Fruit fly (Drosophila melanogaster): Measurements from ENCODE around the gene CG32939.
A peak's percentile ranks its signal among the peaks of the same experiment; 100 is the strongest.
"Not testable (repeated sequence)": the region's sequence is repeated elsewhere in the genome, so short reads cannot be mapped to it uniquely, and the experiment has no call there.

CG32939 gene

DNA sequence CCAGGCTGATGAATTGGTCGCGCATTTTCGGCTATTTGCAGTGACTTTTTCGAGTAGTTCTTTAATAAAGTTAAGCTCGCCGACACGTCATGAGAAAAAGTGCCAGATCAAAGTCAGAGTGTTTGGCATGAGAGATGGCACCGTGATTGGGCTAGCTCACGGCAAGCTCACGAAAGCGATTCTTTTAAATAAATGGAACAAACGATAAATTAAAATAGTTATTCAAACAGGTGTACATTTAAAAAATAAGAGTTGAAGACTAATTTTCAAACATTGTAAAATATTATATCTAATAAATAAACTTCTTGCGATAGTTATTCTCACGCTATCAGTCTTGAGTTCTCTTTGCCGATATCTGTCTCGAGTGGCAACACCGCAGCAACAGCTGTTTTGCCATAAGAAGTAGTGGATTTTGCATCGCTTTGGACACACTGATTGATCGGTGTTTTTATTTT, at the start of gene CG32939, which contains the start of the genes Unc-115b and p24-2:
Gene CG32939 (plus strand): TSS at position 405 of the 455 bp plus-strand sequence.
Gene Unc-115b (minus strand): TSS at position 101 of the 455 bp plus-strand sequence.
Gene p24-2 (minus strand): TSS at position 120 of the 455 bp plus-strand sequence.
- not testable (repeated sequence) for TF ChIP-seq noc (tag; optimal IDR thresholded peaks at IDR 0.05)

- TF ChIP-seq noc (tag; optimal IDR thresholded peaks at IDR 0.05): no peak
Observed at dm6 chr3R:9643977-9644376, 48.9 kb upstream of the CG32939 start.

- no peak for TF ChIP-seq noc (tag; optimal IDR thresholded peaks at IDR 0.05)
Observed at dm6 chr3R:9644620-9645019, 48.3 kb upstream of the CG32939 start.

DNA sequence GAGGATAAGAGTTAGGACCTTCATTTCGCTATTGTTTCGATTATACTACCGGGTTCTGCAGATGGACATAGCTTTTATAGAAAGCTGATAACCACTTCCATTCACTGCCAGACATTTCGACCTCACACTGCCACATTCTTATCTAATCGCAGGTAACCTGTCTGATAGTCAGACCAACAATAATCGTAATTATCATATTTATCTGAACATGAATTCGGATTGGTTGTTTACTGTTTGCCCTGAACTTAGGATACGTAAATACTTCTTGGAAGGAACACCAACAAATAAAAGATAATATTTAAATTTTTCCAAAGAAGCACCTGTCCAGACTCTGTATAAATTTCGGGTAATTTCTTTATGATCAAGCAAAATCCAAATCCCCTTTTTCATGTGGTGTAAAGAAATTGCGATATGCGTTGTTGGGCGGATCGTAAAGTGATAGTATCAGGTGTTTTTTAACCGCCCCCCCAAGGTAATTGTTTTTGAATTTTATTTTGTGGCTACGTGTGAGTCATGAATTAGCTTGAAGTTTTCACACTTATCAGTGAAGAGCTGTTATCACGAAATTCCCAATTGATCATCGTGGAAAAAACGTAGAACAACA, 46.7 kb upstream of the CG32939 start, which contains the start of gene Fst:
Gene Fst (minus strand): TSS at position 51 of the 604 bp plus-strand sequence.
- TF ChIP-seq noc (tag; optimal IDR thresholded peaks at IDR 0.05): peak; percentile 68

dm6 chr3R:9665405-9665804, 27.5 kb upstream of the CG32939 start:
- no peak for TF ChIP-seq noc (tag; optimal IDR thresholded peaks at IDR 0.05)

dm6 chr3R:9673207-9673606, 19.7 kb upstream of the CG32939 start:
- TF ChIP-seq noc (tag; optimal IDR thresholded peaks at IDR 0.05): no peak

- TF ChIP-seq noc (tag; optimal IDR thresholded peaks at IDR 0.05): no peak
Observed at dm6 chr3R:9674196-9674693, 18.6 kb upstream of the CG32939 start, which contains the start of gene Dhc1. TSS of gene Dhc1 (minus strand) at chr3R:9674643.

DNA sequence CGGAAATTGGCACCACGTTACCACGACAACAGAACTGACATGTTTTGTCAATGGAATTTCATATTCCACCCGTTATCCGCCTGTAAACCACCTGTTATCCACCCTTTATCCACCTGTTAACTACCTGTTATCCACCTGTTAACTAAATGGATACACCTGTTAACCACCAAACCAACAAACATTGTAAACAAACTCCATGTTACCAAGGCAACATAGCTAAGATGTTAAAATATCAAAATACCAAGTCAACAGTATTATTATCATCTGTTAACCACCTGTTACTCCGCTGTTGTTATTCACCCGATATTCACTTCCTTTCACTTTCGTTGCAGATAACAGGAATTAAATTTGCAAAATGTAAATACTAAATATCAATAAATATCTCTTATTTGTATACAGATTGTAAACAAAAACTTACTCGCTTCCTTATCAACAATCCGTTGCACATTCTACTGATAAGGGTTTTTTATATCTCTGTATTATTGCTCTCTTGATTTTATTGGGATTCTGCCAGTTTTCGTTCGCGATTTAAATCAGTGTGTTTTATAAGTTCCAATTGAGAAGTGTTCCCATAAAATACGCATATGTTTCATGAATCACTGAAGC, 17.8 kb upstream of the CG32939 start, which contains the start of gene Nepl12:
Gene Nepl12 (plus strand): TSS at position 556 of the 606 bp plus-strand sequence.
- TF ChIP-seq noc (tag; optimal IDR thresholded peaks at IDR 0.05): no peak

DNA sequence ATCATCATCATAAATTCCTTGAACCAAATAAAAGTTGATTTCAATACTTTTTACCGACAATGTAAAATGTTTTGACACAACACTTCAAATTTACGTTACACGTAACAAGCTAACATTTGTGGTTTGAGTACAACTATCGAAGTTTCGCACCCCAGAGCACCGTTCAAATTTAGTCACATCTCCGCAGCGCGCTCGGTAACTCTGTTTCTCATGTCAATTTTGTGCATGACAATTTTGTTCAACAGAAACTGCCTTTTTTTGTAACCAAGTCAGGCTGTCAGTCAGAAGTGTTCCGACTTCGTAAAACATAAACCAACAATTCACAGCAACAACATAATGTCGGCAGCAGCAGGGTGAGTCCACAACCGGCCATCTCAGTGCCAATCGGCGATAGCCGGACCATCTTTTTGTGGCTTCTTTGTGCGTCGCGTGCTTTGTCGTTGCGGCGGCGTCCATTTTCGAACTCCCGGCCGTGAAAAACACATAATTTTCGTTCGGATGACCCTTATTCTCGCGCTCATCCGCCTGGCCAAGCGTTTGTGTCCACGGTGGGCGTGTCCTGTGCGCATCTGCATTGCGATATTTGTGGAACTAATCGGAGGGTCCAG, 15.0 kb upstream of the CG32939 start, which contains the start of gene p23:
Gene p23 (plus strand): TSS at position 194 of the 608 bp plus-strand sequence.
- TF ChIP-seq noc (tag; optimal IDR thresholded peaks at IDR 0.05): no peak

DNA sequence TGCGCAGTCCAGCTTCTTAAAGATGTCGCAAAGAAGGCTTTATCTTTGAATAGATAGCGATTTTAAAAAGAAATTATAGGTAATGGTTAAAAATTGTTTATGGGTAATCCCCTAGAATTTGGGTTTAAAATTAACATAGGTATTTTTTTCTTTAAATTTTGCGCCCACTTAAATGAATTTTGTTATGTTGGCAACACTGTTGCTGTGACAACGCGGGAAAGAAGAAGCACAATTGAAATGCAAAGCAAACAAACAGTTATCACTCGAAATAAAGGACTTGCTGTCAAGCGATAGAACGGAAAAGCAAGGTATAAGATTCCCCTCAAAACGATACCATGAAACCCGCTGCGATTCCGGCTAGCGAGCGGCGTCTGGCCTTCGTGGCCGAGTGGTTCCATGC, 13.1 kb upstream of the CG32939 start, which contains the start of gene nmdyn-D7:
Gene nmdyn-D7 (plus strand): TSS at position 194 of the 400 bp plus-strand sequence.
- no peak for TF ChIP-seq noc (tag; optimal IDR thresholded peaks at IDR 0.05)

DNA sequence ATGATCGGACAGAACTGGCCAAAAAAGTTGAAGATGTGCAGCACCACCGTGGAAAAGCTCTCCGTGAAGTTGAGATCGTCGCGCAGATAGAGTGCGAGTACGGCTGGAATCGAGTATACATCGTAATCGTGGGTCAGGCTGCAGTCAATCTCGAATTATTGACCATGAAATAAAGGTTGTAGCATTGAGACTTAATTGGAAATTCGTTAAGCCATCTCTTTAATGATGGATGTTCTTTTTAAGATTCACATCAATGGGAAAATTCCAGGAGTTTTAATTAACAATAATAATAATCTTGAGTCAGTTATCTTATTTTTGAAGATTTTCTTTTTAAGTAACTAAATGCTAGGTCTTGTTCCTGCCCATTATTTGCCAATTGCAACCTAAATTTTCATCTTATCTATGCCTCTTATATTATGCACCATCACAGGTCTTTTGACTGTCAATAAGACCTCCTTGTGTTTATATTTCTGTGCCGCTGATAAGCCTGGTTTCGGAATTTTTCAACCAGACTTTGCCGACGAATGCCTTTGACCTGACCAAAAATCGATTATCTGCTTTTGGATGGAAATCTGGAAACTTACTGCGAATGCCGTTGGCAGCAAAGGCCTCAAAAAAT, 9.7 kb upstream of the CG32939 start:
- TF ChIP-seq noc (tag; optimal IDR thresholded peaks at IDR 0.05): no peak

dm6 chr3R:9684125-9684524, 8.8 kb upstream of the CG32939 start, which contains the start of gene CG9444:
TSS of gene CG9444 (minus strand) at chr3R:9684264.
- TF ChIP-seq noc (tag; optimal IDR thresholded peaks at IDR 0.05): no peak

- TF ChIP-seq noc (tag; optimal IDR thresholded peaks at IDR 0.05): not testable (repeated sequence)
Observed at dm6 chr3R:9685376-9685775, 7.5 kb upstream of the CG32939 start, which contains the start of the genes eca and CG18542. TSS of gene eca (minus strand) at chr3R:9685476. TSS of gene CG18542 (plus strand) at chr3R:9685760.

- TF ChIP-seq noc (tag; optimal IDR thresholded peaks at IDR 0.05): no peak
Observed at dm6 chr3R:9694999-9695398, 2.1 kb downstream of the CG32939 start.

- peak; percentile 12 for TF ChIP-seq noc (tag; optimal IDR thresholded peaks at IDR 0.05)
Observed at dm6 chr3R:9700513-9700912, 7.6 kb downstream of the CG32939 start.
